Fruit fly (Drosophila melanogaster) whole organism, wandering third instar larva: ENCODE data around the gene CG13694.

Experiments
- Dfd ChIP-seq: fragments of >200 bp; optimal IDR thresholded peaks from 2 replicates; lab custom pipeline; 2017; ENCODE audit warnings: missing biosample characterization, missing genetic modification characterization
- HLH106 ChIP-seq: fragments of 200-800 bp; optimal IDR thresholded peaks from 3 replicates; lab custom pipeline; 2019; ENCODE audit warnings: missing biosample characterization, mild to moderate bottlenecking, missing genetic modification characterization, moderate library complexity
- Hr83 ChIP-seq: fragments of 200-300 bp; sonication (Bioruptor generic); optimal IDR thresholded peaks from 2 replicates; lab custom pipeline; 2016; ENCODE audit warnings: missing biosample characterization, mild to moderate bottlenecking, missing genetic modification characterization, moderate library complexity; ENCODE audit not compliant: poor library complexity, severe bottlenecking
- Myc ChIP-seq: fragments of >200 bp; optimal IDR thresholded peaks from 2 replicates; lab custom pipeline; 2017
- h ChIP-seq: fragments of 200-800 bp; sonication (Bioruptor generic); optimal IDR thresholded peaks from 3 replicates; lab custom pipeline; 2016; ENCODE audit warnings: missing biosample characterization, mild to moderate bottlenecking, missing genetic modification characterization
- pan ChIP-seq: fragments of >200 bp; optimal IDR thresholded peaks from 2 replicates; lab custom pipeline; 2017
- psq ChIP-seq: fragments of 200-800 bp; sonication (Bioruptor generic); optimal IDR thresholded peaks from 3 replicates; lab custom pipeline; 2017; ENCODE audit warnings: missing biosample characterization, mild to moderate bottlenecking, missing genetic modification characterization, moderate library complexity

DNA sequence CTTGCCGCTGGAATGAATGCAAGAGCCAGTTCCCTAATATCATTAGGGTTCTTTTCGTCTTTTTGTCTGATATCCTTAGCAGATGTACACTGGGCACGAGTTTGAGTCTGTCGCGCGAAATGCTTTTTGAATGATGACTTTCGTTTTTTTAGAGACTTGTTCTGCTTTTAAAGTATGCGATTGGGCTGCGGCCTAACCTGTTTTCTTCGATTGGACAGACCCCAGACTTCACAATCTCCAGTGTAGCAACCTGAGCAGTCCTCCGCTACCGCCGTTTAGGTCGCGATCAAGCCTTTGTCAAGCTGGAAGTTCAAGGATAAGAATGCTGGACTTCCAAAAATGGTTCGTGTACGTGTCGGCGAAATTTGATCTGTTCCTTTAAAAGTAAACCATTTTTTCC lies 27.8 kb downstream of the CG13694 start:
- TF ChIP-seq psq (GFP tag; lab: Kevin White, UChicago) (no peak), Dfd (GFP tag; lab: Kevin White, UChicago) (no peak), Hr83 (GFP tag; lab: Kevin White, UChicago) (no peak), pan (lab: Kevin White, UChicago) (no peak), Myc (lab: Kevin White, UChicago) (no peak), HLH106 (tag; lab: Kevin White, UChicago) (peak; percentile 41), h (GFP tag; lab: Kevin White, UChicago) (peak; percentile 27)
